Worm (Caenorhabditis elegans) whole organism, mixed stage, embryonic: ENCODE measurements around the gene ZK829.1.
A peak's percentile ranks its signal among the peaks of the same experiment; 100 is the strongest.

Source experiments
- M03D4.4 ChIP-seq: sonication (generic microtip); optimal IDR thresholded peaks from 2 replicates; lab custom pipeline; 2017; ENCODE audit warnings: mild to moderate bottlenecking, missing genetic modification characterization, missing compliant biosample characterization
- bed-3 ChIP-seq: fragments of 200-800 bp; sonication (Bioruptor generic); optimal IDR thresholded peaks from 3 replicates; lab custom pipeline; 2018; ENCODE audit warnings: mild to moderate bottlenecking, missing genetic modification characterization, moderate library complexity, missing compliant biosample characterization
- blmp-1 ChIP-seq: fragments of 150-350 bp; optimal IDR thresholded peaks from 2 replicates; lab custom pipeline; 2014; ENCODE audit warnings: missing biosample characterization, missing genetic modification characterization
- ceh-39 ChIP-seq: fragments of 150-350 bp; optimal IDR thresholded peaks from 2 replicates; lab custom pipeline; 2014; ENCODE audit warnings: missing biosample characterization, missing genetic modification characterization
- ceh-43 ChIP-seq: fragments of 200-800 bp; sonication (Bioruptor generic); optimal IDR thresholded peaks from 2 replicates; lab custom pipeline; 2018; ENCODE audit warnings: mild to moderate bottlenecking, missing genetic modification characterization, moderate library complexity, missing compliant biosample characterization
- ceh-83 ChIP-seq: fragments of 200-800 bp; sonication (Bioruptor generic); optimal IDR thresholded peaks from 2 replicates; lab custom pipeline; 2018; ENCODE audit warnings: mild to moderate bottlenecking, missing genetic modification characterization, missing compliant biosample characterization
- ces-1 ChIP-seq: fragments of 150-350 bp; optimal IDR thresholded peaks from 2 replicates; lab custom pipeline; 2014; ENCODE audit warnings: missing biosample characterization, missing genetic modification reagents, missing genetic modification characterization
- cnd-1 ChIP-seq: fragments of 200-800 bp; sonication (Bioruptor generic); optimal IDR thresholded peaks from 2 replicates; lab custom pipeline; 2018; ENCODE audit warnings: mild to moderate bottlenecking, missing genetic modification characterization, missing compliant biosample characterization
- elt-1 ChIP-seq: sonication (generic microtip); optimal IDR thresholded peaks from 2 replicates; lab custom pipeline; 2017; ENCODE audit warnings: missing genetic modification characterization, mild to moderate bottlenecking, missing compliant biosample characterization, antibody characterized with exemption, moderate library complexity, borderline replicate concordance; ENCODE audit not compliant: insufficient read depth
- elt-3 ChIP-seq: fragments of 150-350 bp; optimal IDR thresholded peaks from 2 replicates; lab custom pipeline; 2014; ENCODE audit warnings: missing biosample characterization, missing genetic modification characterization
- flh-1 ChIP-seq: fragments of 200-800 bp; sonication (Bioruptor generic); optimal IDR thresholded peaks from 2 replicates; lab custom pipeline; 2018; ENCODE audit warnings: mild to moderate bottlenecking, missing genetic modification characterization, moderate library complexity, missing compliant biosample characterization
- ham-2 ChIP-seq: fragments of 200-800 bp; sonication (Bioruptor generic); optimal IDR thresholded peaks from 2 replicates; lab custom pipeline; 2018; ENCODE audit warnings: mild to moderate bottlenecking, missing genetic modification characterization, missing compliant biosample characterization
- hlh-1 ChIP-seq: fragments of 150-350 bp; optimal IDR thresholded peaks from 2 replicates; lab custom pipeline; 2014; ENCODE audit warnings: missing biosample characterization, missing genetic modification reagents, missing genetic modification characterization
- lin-13 ChIP-seq: fragments of 150-350 bp; optimal IDR thresholded peaks from 2 replicates; lab custom pipeline; 2014; ENCODE audit warnings: missing biosample characterization, missing genetic modification characterization
- lin-32 ChIP-seq: fragments of 200-800 bp; sonication (Bioruptor generic); optimal IDR thresholded peaks from 2 replicates; lab custom pipeline; 2018; ENCODE audit warnings: mild to moderate bottlenecking, missing genetic modification characterization, missing compliant biosample characterization
- lsy-2 ChIP-seq: fragments of 150-350 bp; optimal IDR thresholded peaks from 2 replicates; lab custom pipeline; 2014; ENCODE audit warnings: missing biosample characterization, missing genetic modification characterization
- mab-5 ChIP-seq: fragments of 150-350 bp; optimal IDR thresholded peaks from 2 replicates; lab custom pipeline; 2014; ENCODE audit warnings: missing biosample characterization, missing genetic modification characterization
- mep-1 ChIP-seq: fragments of 150-350 bp; optimal IDR thresholded peaks from 2 replicates; lab custom pipeline; 2017; ENCODE audit warnings: missing biosample characterization, missing genetic modification reagents, missing genetic modification characterization, inconsistent platforms
- nhr-12 ChIP-seq: fragments of 150-350 bp; optimal IDR thresholded peaks from 2 replicates; lab custom pipeline; 2014; ENCODE audit warnings: missing biosample characterization, missing genetic modification characterization
- nhr-2 ChIP-seq: fragments of 150-350 bp; optimal IDR thresholded peaks from 2 replicates; lab custom pipeline; 2014; ENCODE audit warnings: missing biosample characterization, missing genetic modification characterization
- nhr-237 ChIP-seq: fragments of 150-350 bp; optimal IDR thresholded peaks from 2 replicates; lab custom pipeline; 2014; ENCODE audit warnings: missing biosample characterization, missing genetic modification characterization
- nhr-28 ChIP-seq: fragments of 150-350 bp; optimal IDR thresholded peaks from 2 replicates; lab custom pipeline; 2014; ENCODE audit warnings: missing biosample characterization, missing genetic modification characterization
- pha-4 ChIP-seq: fragments of 150-350 bp; optimal IDR thresholded peaks from 2 replicates; lab custom pipeline; 2018; ENCODE audit warnings: missing biosample characterization, missing genetic modification reagents, missing genetic modification characterization
- sem-2 ChIP-seq: fragments of 200-800 bp; sonication (Bioruptor generic); optimal IDR thresholded peaks from 2 replicates; lab custom pipeline; 2018; ENCODE audit warnings: mild to moderate bottlenecking, missing genetic modification characterization, missing compliant biosample characterization
- snpc-4 ChIP-seq: fragments of 150-350 bp; optimal IDR thresholded peaks from 2 replicates; lab custom pipeline; 2014; ENCODE audit warnings: missing biosample characterization, missing genetic modification characterization
- sptf-1 ChIP-seq: sonication (generic microtip); optimal IDR thresholded peaks from 2 replicates; lab custom pipeline; 2017; ENCODE audit warnings: mild to moderate bottlenecking, missing genetic modification characterization, moderate library complexity, missing compliant biosample characterization
- tbx-8 ChIP-seq: fragments of 200-800 bp; sonication (Bioruptor generic); optimal IDR thresholded peaks from 2 replicates; lab custom pipeline; 2018; ENCODE audit warnings: mild to moderate bottlenecking, missing genetic modification characterization, moderate library complexity, missing compliant biosample characterization
- unc-120 ChIP-seq: sonication (generic microtip); optimal IDR thresholded peaks from 2 replicates; lab custom pipeline; 2017; ENCODE audit warnings: missing genetic modification characterization, missing compliant biosample characterization; ENCODE audit not compliant: poor library complexity, severe bottlenecking
- unc-39 ChIP-seq: fragments of 150-350 bp; optimal IDR thresholded peaks from 2 replicates; lab custom pipeline; 2014; ENCODE audit warnings: missing biosample characterization, missing genetic modification characterization
- unc-62 ChIP-seq: fragments of 150-350 bp; optimal IDR thresholded peaks from 2 replicates; lab custom pipeline; 2014; ENCODE audit warnings: missing biosample characterization, missing genetic modification reagents, missing genetic modification characterization
- zip-8 ChIP-seq: fragments of 150-350 bp; optimal IDR thresholded peaks from 2 replicates; lab custom pipeline; 2014; ENCODE audit warnings: missing biosample characterization, missing genetic modification characterization
- ztf-11 ChIP-seq: fragments of 150-350 bp; optimal IDR thresholded peaks from 2 replicates; lab custom pipeline; 2014; ENCODE audit warnings: missing biosample characterization, missing genetic modification characterization

Gene ZK829.1

ce11 chrIV:11959573-11959972 is 17.4 kb upstream of the ZK829.1 start, which contains the start of gene tgt-1:
TSS of gene tgt-1 (minus strand) at chrIV:11959804.
- TF ChIP-seq nhr-12 (tag; lab: Kevin White, UChicago) (no peak), nhr-237 (tag; lab: Kevin White, UChicago) (no peak), ces-1 (no peak), zip-8 (tag; lab: Kevin White, UChicago) (no peak), elt-3 (tag; lab: Kevin White, UChicago) (no peak), ceh-39 (tag; lab: Kevin White, UChicago) (no peak), flh-1 (GFP tag; lab: Kevin White, UChicago) (no peak), lin-13 (no peak), elt-1 (no peak), ztf-11 (tag; lab: Kevin White, UChicago) (no peak), nhr-28 (tag; lab: Kevin White, UChicago) (no peak), tbx-8 (GFP tag; lab: Kevin White, UChicago) (no peak), M03D4.4 (tag; lab: Kevin White, UChicago) (no peak), unc-120 (tag; lab: Kevin White, UChicago) (no peak), mep-1 (tag; lab: Kevin White, UChicago) (no peak), unc-39 (tag; lab: Kevin White, UChicago) (no peak)

DNA sequence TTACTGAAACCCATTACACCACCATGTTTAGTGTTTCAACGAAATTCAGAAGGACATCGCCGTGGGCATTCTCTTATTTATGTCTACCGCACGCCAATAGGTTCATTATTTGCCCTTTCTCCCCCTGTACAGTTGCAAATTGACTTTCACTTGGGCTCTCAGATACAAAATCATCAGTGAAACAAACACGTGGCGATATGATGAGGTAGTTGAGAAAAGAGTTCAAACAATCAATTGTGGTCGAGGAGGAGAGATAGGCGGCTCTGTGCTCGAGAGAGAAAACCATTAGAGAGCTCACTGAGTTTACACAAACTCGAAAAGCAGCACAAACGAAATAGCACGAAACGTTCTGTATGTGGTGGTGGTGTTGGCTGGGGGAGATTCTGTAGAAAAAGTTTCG is 14.9 kb upstream of the ZK829.1 start:
- peak; percentile 25 for TF ChIP-seq hlh-1 (tag; lab: Kevin White, UChicago)
- no peak for TF ChIP-seq unc-120 (tag; lab: Kevin White, UChicago)
- TF ChIP-seq unc-62 (GFP tag; lab: Kevin White, UChicago): no peak
- TF ChIP-seq, all 35 proteins: peak for 1

DNA sequence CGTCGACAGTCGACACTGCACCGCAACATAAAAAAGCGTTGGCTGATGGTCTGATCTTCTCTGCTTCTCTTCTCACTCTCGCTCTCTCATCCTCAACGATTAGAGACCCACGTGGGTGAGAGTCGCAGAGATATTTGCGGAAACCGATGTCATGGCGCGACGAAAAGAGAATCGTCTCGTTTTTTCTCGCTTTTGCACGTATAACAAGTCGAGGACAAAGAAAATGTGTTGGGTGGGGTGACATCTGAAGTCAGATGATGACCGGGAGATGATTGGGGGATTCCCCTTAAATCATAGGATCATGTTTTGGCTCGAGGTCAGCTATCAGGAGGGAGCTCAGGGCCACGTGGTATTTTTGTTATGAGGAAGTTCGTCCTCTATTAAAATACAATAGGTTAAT is 14.2 kb upstream of the ZK829.1 start:
- no peak for TF ChIP-seq nhr-2 (tag; lab: Kevin White, UChicago)
- no peak for TF ChIP-seq lin-32 (GFP tag; lab: Kevin White, UChicago)
- no peak for TF ChIP-seq elt-1
- TF ChIP-seq hlh-1 (tag; lab: Kevin White, UChicago): no peak
- TF ChIP-seq ceh-43 (GFP tag; lab: Kevin White, UChicago): no peak
- TF ChIP-seq mab-5 (tag; lab: Kevin White, UChicago): no peak
- TF ChIP-seq elt-3 (tag; lab: Kevin White, UChicago): no peak
- no peak for TF ChIP-seq zip-8 (tag; lab: Kevin White, UChicago)
- TF ChIP-seq cnd-1: no peak
- TF ChIP-seq ceh-39 (tag; lab: Kevin White, UChicago): no peak
- no peak for TF ChIP-seq sem-2
- TF ChIP-seq snpc-4 (tag; lab: Kevin White, UChicago): no peak
- no peak for TF ChIP-seq tbx-8 (GFP tag; lab: Kevin White, UChicago)
- TF ChIP-seq mep-1 (tag; lab: Kevin White, UChicago): no peak
- no peak for TF ChIP-seq unc-62 (GFP tag; lab: Kevin White, UChicago)
- TF ChIP-seq sptf-1 (tag; lab: Kevin White, UChicago): no peak
- TF ChIP-seq bed-3 (GFP tag; lab: Kevin White, UChicago): no peak
- no peak for TF ChIP-seq nhr-237 (tag; lab: Kevin White, UChicago)

- TF ChIP-seq unc-120 (tag; lab: Kevin White, UChicago): no peak
- no peak for TF ChIP-seq sem-2
Measured at ce11 chrIV:11955592-11955991, 13.4 kb upstream of the ZK829.1 start.

DNA sequence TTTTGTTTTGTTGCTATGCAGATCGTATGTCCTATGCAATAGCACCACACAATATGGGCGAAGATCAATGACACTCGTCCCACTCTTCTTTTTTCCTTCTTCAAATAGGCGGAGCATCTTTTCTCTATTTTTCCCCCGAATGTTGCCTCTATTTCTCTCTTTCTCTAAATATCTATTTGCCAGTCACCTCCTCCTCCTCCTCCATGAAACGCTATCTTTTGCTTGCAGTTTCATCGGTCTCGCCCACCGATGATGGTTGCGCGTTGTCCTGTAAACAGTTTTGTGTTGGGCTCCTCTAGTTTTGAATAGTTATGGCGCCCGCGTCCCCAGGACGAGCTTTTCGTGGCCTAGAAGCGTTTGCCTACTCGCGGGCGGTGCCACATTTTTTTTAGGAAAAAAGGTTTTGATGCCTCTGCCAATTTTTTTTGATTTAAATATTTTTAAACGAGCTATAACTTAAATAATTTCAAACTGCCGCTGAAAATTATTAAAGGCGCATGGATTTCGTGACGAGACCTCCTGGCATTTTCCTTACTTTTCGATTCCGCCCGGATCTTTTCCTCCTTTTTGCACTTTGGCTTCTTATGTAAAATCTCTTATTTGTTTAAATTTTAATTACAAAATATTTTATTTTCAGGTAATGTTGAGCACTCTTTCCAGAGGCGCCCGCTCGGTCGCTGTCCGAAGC is 10.5 kb upstream of the ZK829.1 start, which contains the start of gene gdh-1:
gdh-1 (plus strand) TSS at position 638 of the 688 bp plus-strand sequence.
- TF ChIP-seq ces-1 (no peak), sem-2 (no peak)
- TF ChIP-seq, all 35 proteins: peak for 0

ce11 chrIV:11950270-11950669 is 8.1 kb upstream of the ZK829.1 start, which contains the start of gene tbx-36:
TSS of gene tbx-36 (plus strand) at chrIV:11950570.
- TF ChIP-seq blmp-1 (tag; lab: Kevin White, UChicago) (no peak), pha-4 (tag; lab: Kevin White, UChicago) (no peak), elt-3 (tag; lab: Kevin White, UChicago) (no peak), ceh-83 (GFP tag; lab: Kevin White, UChicago) (no peak), snpc-4 (tag; lab: Kevin White, UChicago) (no peak), unc-62 (GFP tag; lab: Kevin White, UChicago) (no peak), flh-1 (GFP tag; lab: Kevin White, UChicago) (no peak), lsy-2 (no peak), nhr-237 (tag; lab: Kevin White, UChicago) (no peak), M03D4.4 (tag; lab: Kevin White, UChicago) (no peak), nhr-12 (tag; lab: Kevin White, UChicago) (no peak), lin-32 (GFP tag; lab: Kevin White, UChicago) (no peak), nhr-2 (tag; lab: Kevin White, UChicago) (no peak), lin-13 (no peak), ham-2 (GFP tag; lab: Kevin White, UChicago) (no peak), tbx-8 (GFP tag; lab: Kevin White, UChicago) (no peak), nhr-28 (tag; lab: Kevin White, UChicago) (no peak), cnd-1 (no peak)
